Worm (Caenorhabditis elegans): ENCODE data around the gene C33C12.7.

C33C12.7 gene

ce11 chrII:2204077-2204476, 28.8 kb upstream of the C33C12.7 start, which contains the start of gene Y59C2A.2:
Gene Y59C2A.2 (minus strand): TSS chrII:2204137.
- TF ChIP-seq med-1 (GFP tag; optimal IDR thresholded peaks at IDR 0.05; ENCODE audit: insufficient read depth) (no peak), flt-1 (GFP tag; IDR thresholded peaks at IDR 0.05) (no peak), ref-1 (GFP tag; conservative IDR thresholded peaks at IDR 0.05) (no peak), tab-1 (GFP tag; IDR thresholded peaks at IDR 0.05) (no peak), ztf-23 (GFP tag; IDR thresholded peaks at IDR 0.05) (no peak), klf-2 (GFP tag; conservative IDR thresholded peaks at IDR 0.05) (no peak), ztf-29 (GFP tag; IDR thresholded peaks at IDR 0.05) (no peak), cog-1 (tag; optimal IDR thresholded peaks at IDR 0.05) (no peak), T22C8.4 (GFP tag; IDR thresholded peaks at IDR 0.05) (no peak)

DNA sequence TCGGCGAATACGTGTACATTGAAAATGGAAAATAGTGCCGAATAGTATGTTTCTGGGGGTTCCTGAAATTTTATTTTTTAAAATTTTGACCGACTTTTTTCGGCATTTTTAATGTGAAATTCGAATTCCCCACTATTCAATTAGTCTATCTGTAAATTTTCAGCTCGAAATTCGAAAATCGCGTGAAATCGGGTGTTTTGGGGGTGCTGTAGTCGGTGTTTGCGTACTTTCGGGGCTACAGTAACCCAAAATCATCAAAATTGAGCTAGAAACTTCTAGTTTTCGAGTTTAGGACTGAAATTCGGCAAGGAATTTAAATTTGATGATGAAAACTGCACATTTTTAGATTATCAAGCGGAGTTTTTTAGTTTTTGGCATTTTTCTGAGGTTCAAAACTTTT, 26.9 kb upstream of the C33C12.7 start:
- TF ChIP-seq T22C8.4 (GFP tag; IDR thresholded peaks at IDR 0.05), result no peak
- TF ChIP-seq ztf-29 (GFP tag; IDR thresholded peaks at IDR 0.05), result no peak
- TF ChIP-seq ref-1 (GFP tag; conservative IDR thresholded peaks at IDR 0.05), result no peak
- no peak for TF ChIP-seq klf-2 (GFP tag; conservative IDR thresholded peaks at IDR 0.05)
- TF ChIP-seq tab-1 (GFP tag; IDR thresholded peaks at IDR 0.05), result no peak
- TF ChIP-seq flt-1 (GFP tag; IDR thresholded peaks at IDR 0.05), result no peak
- TF ChIP-seq med-1 (GFP tag; optimal IDR thresholded peaks at IDR 0.05; ENCODE audit: insufficient read depth), result no peak
- TF ChIP-seq cog-1 (tag; optimal IDR thresholded peaks at IDR 0.05), result no peak
- no peak for TF ChIP-seq ztf-23 (GFP tag; IDR thresholded peaks at IDR 0.05)

DNA sequence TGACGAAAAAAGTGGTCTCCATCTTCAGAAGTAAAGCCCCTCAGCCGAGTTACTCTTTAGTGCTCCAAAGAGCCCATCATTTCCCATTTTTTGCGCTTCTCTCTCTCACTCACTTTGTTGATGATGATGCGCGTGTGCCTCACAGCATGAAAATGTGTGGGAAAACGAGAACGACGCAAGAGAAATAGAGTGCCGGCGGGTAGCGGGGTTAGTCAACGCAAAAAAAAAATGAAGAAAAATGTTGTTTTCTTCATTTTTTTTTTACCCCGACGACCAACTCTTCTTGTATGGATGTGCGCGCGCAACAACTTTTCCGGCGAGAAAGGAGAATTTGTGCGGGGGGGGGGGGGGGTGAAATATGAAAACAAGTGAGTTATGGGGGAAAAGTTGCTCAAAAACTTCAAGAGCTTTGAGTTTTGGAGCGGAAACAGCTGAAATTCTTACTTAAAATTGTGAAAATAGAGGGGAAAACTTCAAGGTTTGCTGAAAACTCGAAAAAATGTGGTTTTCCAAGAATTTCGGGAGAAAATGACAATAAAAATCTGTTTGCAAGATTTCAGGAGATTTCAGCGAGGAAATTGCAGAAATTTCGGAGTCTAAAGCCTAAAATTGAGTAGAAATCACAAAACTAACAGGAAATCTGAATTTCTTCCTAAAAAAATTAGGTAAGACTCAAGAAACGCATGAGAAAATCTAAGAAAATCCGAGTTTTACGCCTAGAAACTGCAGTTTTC, 22.5 kb upstream of the C33C12.7 start, which contains the start of gene C33C12.1:
TSS of gene C33C12.1 (plus strand) at position 684 of the 734 bp plus-strand sequence.
- TF ChIP-seq ref-1 (GFP tag; conservative IDR thresholded peaks at IDR 0.05), result no peak
- TF ChIP-seq cog-1 (tag; optimal IDR thresholded peaks at IDR 0.05), result no peak
- TF ChIP-seq klf-2 (GFP tag; conservative IDR thresholded peaks at IDR 0.05), result no peak
- no peak for TF ChIP-seq tab-1 (GFP tag; IDR thresholded peaks at IDR 0.05)
- TF ChIP-seq ztf-23 (GFP tag; IDR thresholded peaks at IDR 0.05), result no peak
- TF ChIP-seq ztf-29 (GFP tag; IDR thresholded peaks at IDR 0.05), result no peak
- no peak for TF ChIP-seq T22C8.4 (GFP tag; IDR thresholded peaks at IDR 0.05)
- TF ChIP-seq med-1 (GFP tag; optimal IDR thresholded peaks at IDR 0.05; ENCODE audit: insufficient read depth), result no peak
- TF ChIP-seq flt-1 (GFP tag; IDR thresholded peaks at IDR 0.05), result no peak

- TF ChIP-seq ztf-29 (GFP tag; IDR thresholded peaks at IDR 0.05), result no peak
- no peak for TF ChIP-seq ref-1 (GFP tag; conservative IDR thresholded peaks at IDR 0.05)
- no peak for TF ChIP-seq klf-2 (GFP tag; conservative IDR thresholded peaks at IDR 0.05)
Measured at ce11 chrII:2196742-2197141, 21.5 kb upstream of the C33C12.7 start.

DNA sequence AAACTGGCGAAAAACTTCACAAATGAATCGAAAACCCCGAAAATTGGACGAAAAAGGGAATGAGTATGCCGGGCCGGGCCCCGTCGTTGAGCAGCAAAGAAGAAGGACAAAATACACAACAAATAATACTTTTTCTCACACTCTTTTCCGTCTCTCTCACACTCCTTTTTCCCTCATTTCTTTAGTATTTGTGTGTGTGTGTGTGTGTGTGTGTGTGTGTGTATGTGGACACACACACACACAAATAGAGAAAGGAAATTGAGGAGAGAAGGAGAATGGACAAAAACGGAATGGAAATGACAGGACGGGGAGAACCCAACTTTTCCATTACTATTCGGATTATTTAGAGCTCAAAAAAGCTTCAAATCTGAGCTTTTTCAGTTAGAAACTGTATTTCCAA, 20.3 kb upstream of the C33C12.7 start:
- no peak for TF ChIP-seq T22C8.4 (GFP tag; IDR thresholded peaks at IDR 0.05)
- TF ChIP-seq cog-1 (tag; optimal IDR thresholded peaks at IDR 0.05), result peak; percentile 33

ce11 chrII:2192267-2192666, 17.0 kb upstream of the C33C12.7 start:
- TF ChIP-seq ztf-29 (GFP tag; IDR thresholded peaks at IDR 0.05), result no peak
- no peak for TF ChIP-seq klf-2 (GFP tag; conservative IDR thresholded peaks at IDR 0.05)
- no peak for TF ChIP-seq tab-1 (GFP tag; IDR thresholded peaks at IDR 0.05)
- TF ChIP-seq T22C8.4 (GFP tag; IDR thresholded peaks at IDR 0.05), result no peak
- no peak for TF ChIP-seq med-1 (GFP tag; optimal IDR thresholded peaks at IDR 0.05; ENCODE audit: insufficient read depth)
- no peak for TF ChIP-seq cog-1 (tag; optimal IDR thresholded peaks at IDR 0.05)
- no peak for TF ChIP-seq flt-1 (GFP tag; IDR thresholded peaks at IDR 0.05)
- TF ChIP-seq ref-1 (GFP tag; conservative IDR thresholded peaks at IDR 0.05), result no peak
- TF ChIP-seq ztf-23 (GFP tag; IDR thresholded peaks at IDR 0.05), result no peak

- TF ChIP-seq T22C8.4 (GFP tag; IDR thresholded peaks at IDR 0.05) (no peak), cog-1 (tag; optimal IDR thresholded peaks at IDR 0.05) (no peak), ref-1 (GFP tag; conservative IDR thresholded peaks at IDR 0.05) (no peak), med-1 (GFP tag; optimal IDR thresholded peaks at IDR 0.05; ENCODE audit: insufficient read depth) (no peak), ztf-23 (GFP tag; IDR thresholded peaks at IDR 0.05) (no peak), flt-1 (GFP tag; IDR thresholded peaks at IDR 0.05) (no peak), ztf-29 (GFP tag; IDR thresholded peaks at IDR 0.05) (no peak), tab-1 (GFP tag; IDR thresholded peaks at IDR 0.05) (no peak), klf-2 (GFP tag; conservative IDR thresholded peaks at IDR 0.05) (no peak)
Measured at ce11 chrII:2191383-2191782, 16.1 kb upstream of the C33C12.7 start.

- no peak for TF ChIP-seq cog-1 (tag; optimal IDR thresholded peaks at IDR 0.05)
- TF ChIP-seq T22C8.4 (GFP tag; IDR thresholded peaks at IDR 0.05), result no peak
- TF ChIP-seq ref-1 (GFP tag; conservative IDR thresholded peaks at IDR 0.05), result no peak
- TF ChIP-seq klf-2 (GFP tag; conservative IDR thresholded peaks at IDR 0.05), result no peak
- no peak for TF ChIP-seq tab-1 (GFP tag; IDR thresholded peaks at IDR 0.05)
- no peak for TF ChIP-seq med-1 (GFP tag; optimal IDR thresholded peaks at IDR 0.05; ENCODE audit: insufficient read depth)
- no peak for TF ChIP-seq flt-1 (GFP tag; IDR thresholded peaks at IDR 0.05)
- TF ChIP-seq ztf-23 (GFP tag; IDR thresholded peaks at IDR 0.05), result no peak
- TF ChIP-seq ztf-29 (GFP tag; IDR thresholded peaks at IDR 0.05), result no peak
Measured at ce11 chrII:2190522-2190921, 15.3 kb upstream of the C33C12.7 start.

DNA sequence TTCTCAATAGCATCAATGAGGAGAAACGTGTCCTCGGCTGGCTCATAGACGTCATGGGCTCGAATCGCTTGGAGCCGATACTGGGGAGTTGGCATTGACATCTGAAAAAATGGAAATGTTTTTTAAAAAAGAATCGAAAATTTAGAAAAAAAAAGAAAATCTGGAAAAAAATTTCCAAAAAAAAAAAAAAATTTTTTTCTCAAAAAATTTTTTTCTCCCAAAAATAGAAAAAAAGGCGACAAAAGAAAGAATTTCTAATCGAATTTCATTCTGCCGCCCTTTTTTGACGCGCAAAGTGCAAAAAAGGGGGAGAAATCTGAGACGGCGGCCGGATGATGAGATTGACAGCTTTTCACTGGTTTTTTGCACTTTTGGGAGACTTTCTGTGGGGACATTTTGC, 14.1 kb upstream of the C33C12.7 start, which contains the start of gene mtq-2:
TSS of gene mtq-2 (minus strand) at position 101 of the 400 bp plus-strand sequence.
- no peak for TF ChIP-seq ztf-29 (GFP tag; IDR thresholded peaks at IDR 0.05)
- no peak for TF ChIP-seq tab-1 (GFP tag; IDR thresholded peaks at IDR 0.05)
- no peak for TF ChIP-seq T22C8.4 (GFP tag; IDR thresholded peaks at IDR 0.05)
- TF ChIP-seq med-1 (GFP tag; optimal IDR thresholded peaks at IDR 0.05; ENCODE audit: insufficient read depth), result no peak
- no peak for TF ChIP-seq ztf-23 (GFP tag; IDR thresholded peaks at IDR 0.05)
- no peak for TF ChIP-seq flt-1 (GFP tag; IDR thresholded peaks at IDR 0.05)
- TF ChIP-seq ref-1 (GFP tag; conservative IDR thresholded peaks at IDR 0.05), result no peak

DNA sequence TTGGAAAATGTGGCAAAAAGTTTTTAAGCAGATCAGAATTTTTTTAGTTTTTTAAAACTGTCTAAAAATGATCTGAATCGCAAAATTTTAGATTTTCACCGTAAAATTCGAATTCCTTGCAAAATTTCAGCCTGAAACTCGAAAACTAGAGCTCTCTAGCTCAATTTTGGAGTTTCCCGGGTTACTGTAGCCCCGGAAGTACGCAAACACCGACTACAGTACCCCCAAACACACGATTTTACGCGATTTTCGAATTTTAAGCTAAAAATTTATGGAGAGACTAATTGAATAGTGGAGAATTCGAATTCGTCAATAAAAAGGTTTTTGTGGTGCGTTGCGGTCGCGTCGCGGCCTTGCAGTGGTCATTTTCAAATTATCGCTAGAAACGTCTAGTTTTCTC, 11.5 kb upstream of the C33C12.7 start:
- TF ChIP-seq flt-1 (GFP tag; IDR thresholded peaks at IDR 0.05), result no peak
- TF ChIP-seq T22C8.4 (GFP tag; IDR thresholded peaks at IDR 0.05), result no peak
- no peak for TF ChIP-seq tab-1 (GFP tag; IDR thresholded peaks at IDR 0.05)
- no peak for TF ChIP-seq ref-1 (GFP tag; conservative IDR thresholded peaks at IDR 0.05)

Measured in whole organism, midembryonic.